Worm (Caenorhabditis elegans) whole organism, midembryonic: Measurements from ENCODE around the gene ttr-54.

Experiments
- T22C8.4 ChIP-seq: fragments of 200-800 bp; sonication (Bioruptor generic); IDR thresholded peaks from 2 replicates; pipeline ENCODE4 v1.3.6; 2022; ENCODE audit warnings: missing genetic modification characterization, missing compliant biosample characterization
- med-1 ChIP-seq: sonication (generic microtip); optimal IDR thresholded peaks from 2 replicates; lab custom pipeline; 2017; ENCODE audit warnings: missing genetic modification characterization, mild to moderate bottlenecking, missing compliant biosample characterization, antibody characterized with exemption, missing genetic modification reagents; ENCODE audit not compliant: insufficient read depth
- tab-1 ChIP-seq: fragments of 200-800 bp; sonication (Bioruptor generic); IDR thresholded peaks from 2 replicates; pipeline ENCODE4 v1.3.6; 2022; ENCODE audit warnings: missing genetic modification characterization, missing compliant biosample characterization

DNA sequence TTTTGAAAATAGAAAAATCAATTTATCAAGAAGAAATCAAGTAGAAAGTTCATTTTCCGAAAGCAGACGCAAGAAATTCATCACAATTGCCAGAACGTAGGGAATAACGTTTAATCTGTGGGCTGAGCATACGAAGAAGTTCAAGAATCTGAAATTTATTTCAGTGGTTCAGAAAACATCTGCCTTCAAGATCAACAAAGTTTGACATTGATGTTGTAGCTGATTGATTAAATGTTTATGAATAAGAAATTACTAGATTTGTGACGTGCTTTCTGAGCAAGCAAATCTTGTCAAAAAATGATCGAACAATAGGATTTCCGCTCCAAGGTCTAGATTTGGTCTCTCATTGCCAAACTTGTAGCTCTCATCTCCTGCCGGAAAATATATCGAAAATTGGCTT, 50.6 kb downstream of the ttr-54 start, which contains the start of gene K04D7.6:
- TF ChIP-seq tab-1 (GFP tag; lab: Robert Waterston, UW), result no peak
- TF ChIP-seq T22C8.4 (GFP tag; lab: Robert Waterston, UW), result no peak
- TF ChIP-seq med-1 (GFP tag; lab: Kevin White, UChicago), result no peak
